Fruit fly (Drosophila melanogaster) whole organism, embryonic: ENCODE results near the gene Der-2.

Experiments used
- Antp ChIP-seq: fragments of 200-800 bp; sonication (Bioruptor generic); optimal IDR thresholded peaks from 3 replicates; lab custom pipeline; 2016; ENCODE audit warnings: missing biosample characterization, missing genetic modification characterization
- B-H2 ChIP-seq: fragments of 200-800 bp; sonication (Bioruptor generic); optimal IDR thresholded peaks from 2 replicates; lab custom pipeline; 2018; ENCODE audit warnings: missing biosample characterization, mild to moderate bottlenecking, missing genetic modification characterization
- BtbVII ChIP-seq: fragments of 200-800 bp; sonication (Bioruptor generic); optimal IDR thresholded peaks from 3 replicates; lab custom pipeline; 2017; ENCODE audit warnings: missing biosample characterization, mild to moderate bottlenecking, missing genetic modification characterization
- CG11504 ChIP-seq: fragments of 200-800 bp; sonication (Bioruptor generic); optimal IDR thresholded peaks from 3 replicates; lab custom pipeline; 2019; ENCODE audit warnings: missing biosample characterization, mild to moderate bottlenecking, missing genetic modification characterization, moderate library complexity
- CG12391 ChIP-seq: fragments of 200-800 bp; sonication (Bioruptor generic); optimal IDR thresholded peaks from 3 replicates; lab custom pipeline; 2018; ENCODE audit warnings: missing biosample characterization, mild to moderate bottlenecking, missing genetic modification characterization, moderate library complexity
- CG12769 ChIP-seq: fragments of 200-800 bp; sonication (Bioruptor generic); optimal IDR thresholded peaks from 2 replicates; lab custom pipeline; 2019; ENCODE audit warnings: missing biosample characterization, mild to moderate bottlenecking, missing genetic modification characterization, moderate library complexity
- CG12942 ChIP-seq: fragments of 200-800 bp; sonication (Bioruptor generic); optimal IDR thresholded peaks from 3 replicates; lab custom pipeline; 2016; ENCODE audit warnings: missing biosample characterization, missing genetic modification characterization
- CG13894 ChIP-seq: fragments of 200-800 bp; sonication (Bioruptor generic); optimal IDR thresholded peaks from 3 replicates; lab custom pipeline; 2018; ENCODE audit warnings: missing biosample characterization, mild to moderate bottlenecking, missing genetic modification characterization, moderate library complexity
- CG14441 ChIP-seq: fragments of 200-800 bp; sonication (Bioruptor generic); IDR thresholded peaks from 2 replicates; pipeline ENCODE4 v1.3.6; 2022; ENCODE audit warnings: missing biosample characterization, missing genetic modification characterization
- CG15479 ChIP-seq: fragments of 200-800 bp; sonication (Bioruptor generic); optimal IDR thresholded peaks from 3 replicates; lab custom pipeline; 2019; ENCODE audit warnings: missing biosample characterization, mild to moderate bottlenecking, missing genetic modification characterization, moderate library complexity
- CG17186 ChIP-seq: fragments of 200-800 bp; sonication (Bioruptor generic); optimal IDR thresholded peaks from 3 replicates; lab custom pipeline; 2017; ENCODE audit warnings: missing biosample characterization, missing genetic modification reagents, missing genetic modification characterization
- CG17568 ChIP-seq: fragments of 200-800 bp; sonication (Bioruptor generic); optimal IDR thresholded peaks from 2 replicates; lab custom pipeline; 2018; ENCODE audit warnings: missing biosample characterization, mild to moderate bottlenecking, missing genetic modification characterization, moderate library complexity
- CG17912 ChIP-seq: fragments of 200-800 bp; sonication (Bioruptor generic); optimal IDR thresholded peaks from 2 replicates; lab custom pipeline; 2018; ENCODE audit warnings: missing biosample characterization, mild to moderate bottlenecking, missing genetic modification characterization
- CG2116 ChIP-seq: fragments of 200-800 bp; sonication (Bioruptor generic); optimal IDR thresholded peaks from 3 replicates; lab custom pipeline; 2018; ENCODE audit warnings: missing biosample characterization, mild to moderate bottlenecking, missing genetic modification characterization
- CG2889 ChIP-seq: fragments of 200-800 bp; sonication (Bioruptor generic); IDR thresholded peaks from 3 replicates; pipeline ENCODE4 v1.3.6; 2022; ENCODE audit warnings: missing biosample characterization, missing genetic modification characterization
- CG30403 ChIP-seq: fragments of 200-800 bp; sonication (Bioruptor generic); optimal IDR thresholded peaks from 3 replicates; lab custom pipeline; 2016; ENCODE audit warnings: missing biosample characterization, missing genetic modification characterization
- CG32532 ChIP-seq: fragments of 200-800 bp; sonication (Bioruptor generic); IDR thresholded peaks from 2 replicates; pipeline ENCODE4 v1.3.6; 2022; ENCODE audit warnings: missing biosample characterization, missing genetic modification characterization
- CG33213 ChIP-seq: fragments of 200-800 bp; sonication (Bioruptor generic); optimal IDR thresholded peaks from 3 replicates; lab custom pipeline; 2016; ENCODE audit warnings: missing biosample characterization, missing genetic modification characterization
- CG42726 ChIP-seq: fragments of 200-800 bp; sonication (Bioruptor generic); IDR thresholded peaks from 2 replicates; pipeline ENCODE4 v1.3.6; 2022; ENCODE audit warnings: missing biosample characterization, missing genetic modification characterization; ENCODE audit not compliant: partially characterized antibody
- CG7556 ChIP-seq: fragments of 200-800 bp; sonication (Bioruptor generic); optimal IDR thresholded peaks from 2 replicates; lab custom pipeline; 2017; ENCODE audit warnings: missing biosample characterization, mild to moderate bottlenecking, missing genetic modification characterization
- CG7839 ChIP-seq: fragments of 200-800 bp; sonication (Bioruptor generic); optimal IDR thresholded peaks from 3 replicates; lab custom pipeline; 2018; ENCODE audit warnings: missing biosample characterization, mild to moderate bottlenecking, missing genetic modification characterization, moderate library complexity
- CG8944 ChIP-seq: fragments of 200-800 bp; sonication (Bioruptor generic); optimal IDR thresholded peaks from 3 replicates; lab custom pipeline; 2016; ENCODE audit warnings: missing biosample characterization, missing genetic modification characterization
- CG9437 ChIP-seq: fragments of 200-800 bp; sonication (Bioruptor generic); optimal IDR thresholded peaks from 2 replicates; lab custom pipeline; 2018; ENCODE audit warnings: missing biosample characterization, mild to moderate bottlenecking, missing genetic modification characterization
- CG9817 ChIP-seq: fragments of 200-800 bp; sonication (Bioruptor generic); optimal IDR thresholded peaks from 2 replicates; lab custom pipeline; 2018; ENCODE audit warnings: missing biosample characterization, mild to moderate bottlenecking, missing genetic modification characterization, moderate library complexity
- Dll ChIP-seq: fragments of 200-800 bp; sonication (Bioruptor generic); IDR thresholded peaks from 4 replicates; pipeline ENCODE4 v1.3.6; 2022; ENCODE audit warnings: missing biosample characterization, missing genetic modification characterization; ENCODE audit not compliant: partially characterized antibody
- Elba2 ChIP-seq: fragments of 200-800 bp; sonication (Bioruptor generic); optimal IDR thresholded peaks from 3 replicates; lab custom pipeline; 2016; ENCODE audit warnings: missing biosample characterization, missing genetic modification characterization
- Ets97D ChIP-seq: fragments of 200-800 bp; sonication (Bioruptor generic); optimal IDR thresholded peaks from 3 replicates; lab custom pipeline; 2016; ENCODE audit warnings: missing biosample characterization, missing genetic modification characterization
- Fer2 ChIP-seq: fragments of 200-800 bp; sonication (Bioruptor generic); optimal IDR thresholded peaks from 2 replicates; lab custom pipeline; 2018; ENCODE audit warnings: missing biosample characterization, mild to moderate bottlenecking, missing genetic modification characterization, moderate library complexity
- HLH54F ChIP-seq: fragments of 200-800 bp; sonication (Bioruptor generic); optimal IDR thresholded peaks from 3 replicates; lab custom pipeline; 2016; ENCODE audit warnings: missing biosample characterization, missing genetic modification characterization
- Hr3 ChIP-seq: fragments of 200-800 bp; sonication (Bioruptor generic); optimal IDR thresholded peaks from 3 replicates; lab custom pipeline; 2016; ENCODE audit warnings: missing biosample characterization, missing genetic modification characterization
- Hsf ChIP-seq: fragments of 200-800 bp; sonication (Bioruptor generic); optimal IDR thresholded peaks from 3 replicates; lab custom pipeline; 2016; ENCODE audit warnings: missing biosample characterization, missing genetic modification characterization
- MTF-1 ChIP-seq: fragments of 200-800 bp; sonication (Bioruptor generic); optimal IDR thresholded peaks from 2 replicates; lab custom pipeline; 2018; ENCODE audit warnings: missing biosample characterization, mild to moderate bottlenecking, missing genetic modification characterization, borderline replicate concordance
- Mes4 ChIP-seq: fragments of 200-800 bp; sonication (Bioruptor generic); optimal IDR thresholded peaks from 2 replicates; lab custom pipeline; 2016; ENCODE audit warnings: missing biosample characterization, missing genetic modification characterization
- Oli ChIP-seq: fragments of 200-800 bp; sonication (Bioruptor generic); optimal IDR thresholded peaks from 2 replicates; lab custom pipeline; 2018; ENCODE audit warnings: missing biosample characterization, mild to moderate bottlenecking, missing genetic modification characterization, moderate library complexity
- Sin3A ChIP-seq: fragments of >200 bp; optimal IDR thresholded peaks from 2 replicates; lab custom pipeline; 2018
- Sox102F ChIP-seq: fragments of 200-800 bp; sonication (Bioruptor generic); optimal IDR thresholded peaks from 2 replicates; lab custom pipeline; 2018; ENCODE audit warnings: missing biosample characterization, mild to moderate bottlenecking, missing genetic modification characterization, moderate library complexity
- TFAM ChIP-seq: fragments of 200-800 bp; sonication (Bioruptor generic); optimal IDR thresholded peaks from 2 replicates; lab custom pipeline; 2017; ENCODE audit warnings: missing biosample characterization, missing genetic modification characterization, inconsistent platforms
- Usf ChIP-seq: fragments of 200-800 bp; sonication (Bioruptor generic); optimal IDR thresholded peaks from 2 replicates; lab custom pipeline; 2017; ENCODE audit warnings: missing genotype, missing biosample characterization, missing genetic modification characterization
- Vsx1 ChIP-seq: fragments of 200-800 bp; sonication (Bioruptor generic); optimal IDR thresholded peaks from 2 replicates; lab custom pipeline; 2017; ENCODE audit warnings: missing biosample characterization, mild to moderate bottlenecking, missing genetic modification characterization, missing genetic modification reagents
- ab ChIP-seq: fragments of 200-800 bp; sonication (Bioruptor generic); optimal IDR thresholded peaks from 2 replicates; lab custom pipeline; 2016; ENCODE audit warnings: missing biosample characterization, missing genetic modification characterization
- ac ChIP-seq: fragments of 200-800 bp; sonication (Bioruptor generic); optimal IDR thresholded peaks from 3 replicates; lab custom pipeline; 2017; ENCODE audit warnings: missing biosample characterization, mild to moderate bottlenecking, missing genetic modification characterization
- cad ChIP-seq: fragments of >200 bp; optimal IDR thresholded peaks from 2 replicates; lab custom pipeline; 2017; ENCODE audit warnings: missing biosample characterization, missing genetic modification characterization
- cato ChIP-seq: fragments of 200-800 bp; sonication (Bioruptor generic); optimal IDR thresholded peaks from 2 replicates; lab custom pipeline; 2016; ENCODE audit warnings: missing biosample characterization, missing genetic modification characterization, borderline replicate concordance
- caup ChIP-seq: fragments of 200-800 bp; sonication (Bioruptor generic); optimal IDR thresholded peaks from 3 replicates; lab custom pipeline; 2017; ENCODE audit warnings: missing biosample characterization, mild to moderate bottlenecking, missing genetic modification characterization, moderate library complexity; ENCODE audit not compliant: severe bottlenecking
- dati ChIP-seq: fragments of 200-800 bp; sonication (Bioruptor generic); IDR thresholded peaks from 2 replicates; pipeline ENCODE4 v1.3.6; 2022; ENCODE audit warnings: missing biosample characterization, missing genetic modification characterization
- dysf ChIP-seq: fragments of 200-800 bp; sonication (Bioruptor generic); IDR thresholded peaks from 3 replicates; pipeline ENCODE4 v1.3.6; 2022; ENCODE audit warnings: missing biosample characterization, missing genetic modification characterization
- fd3F ChIP-seq: fragments of 200-800 bp; sonication (Bioruptor generic); optimal IDR thresholded peaks from 2 replicates; lab custom pipeline; 2018; ENCODE audit warnings: missing biosample characterization, mild to moderate bottlenecking, missing genetic modification characterization, moderate library complexity
- kay ChIP-seq: fragments of 200-800 bp; sonication (Bioruptor generic); optimal IDR thresholded peaks from 2 replicates; lab custom pipeline; 2016; ENCODE audit warnings: missing biosample characterization, missing genetic modification characterization
- nau ChIP-seq: fragments of 200-800 bp; sonication (Bioruptor generic); optimal IDR thresholded peaks from 3 replicates; lab custom pipeline; 2017; ENCODE audit warnings: missing biosample characterization, mild to moderate bottlenecking, missing genetic modification characterization, missing genetic modification reagents
- oc ChIP-seq: fragments of 200-800 bp; sonication (Bioruptor generic); optimal IDR thresholded peaks from 2 replicates; lab custom pipeline; 2018; ENCODE audit warnings: missing biosample characterization, mild to moderate bottlenecking, missing genetic modification characterization, moderate library complexity
- tup ChIP-seq: fragments of 200-800 bp; sonication (Bioruptor generic); optimal IDR thresholded peaks from 2 replicates; lab custom pipeline; 2016; ENCODE audit warnings: missing biosample characterization, mild to moderate bottlenecking, missing genetic modification characterization, moderate library complexity

The Der-2 gene

DNA sequence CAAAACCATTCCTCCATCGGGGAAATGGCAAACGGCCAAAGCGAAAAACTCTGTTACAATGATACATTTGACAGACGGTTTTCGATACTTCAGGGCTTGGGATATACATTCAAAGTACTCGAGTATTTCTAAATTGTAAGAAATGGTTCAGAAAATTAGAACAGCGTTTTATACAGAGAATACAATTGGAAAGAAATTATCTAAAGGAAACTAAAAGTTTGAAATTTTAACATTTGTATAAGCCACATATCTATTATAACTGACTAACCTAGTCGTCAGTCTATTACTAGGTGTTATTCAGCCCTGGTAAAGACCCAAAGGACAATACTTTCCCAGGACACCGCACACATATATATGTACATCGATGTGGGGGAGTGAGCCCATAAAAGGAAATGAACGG lies 7.6 kb downstream of the Der-2 start (continued):
- TF ChIP-seq CG42726 (GFP tag; lab: Robert Waterston, UW) (no peak), dati (no peak), CG12769 (tag; lab: Kevin White, UChicago) (no peak), CG9437 (GFP tag; lab: Kevin White, UChicago) (no peak), fd3F (GFP tag; lab: Kevin White, UChicago) (no peak), dysf (GFP tag; lab: Robert Waterston, UW) (peak; percentile 22; the same call in 1 of the 3 replicates), CG13894 (tag; lab: Kevin White, UChicago) (peak; percentile 64), BtbVII (GFP tag; lab: Kevin White, UChicago) (peak; percentile 26), CG9817 (tag; lab: Kevin White, UChicago) (peak; percentile 25), CG33213 (GFP tag; lab: Kevin White, UChicago) (no peak), CG11504 (tag; lab: Kevin White, UChicago) (no peak), Usf (no peak), CG14441 (GFP tag; lab: Robert Waterston, UW) (no peak), Ets97D (no peak), MTF-1 (no peak), HLH54F (no peak), TFAM (no peak), CG2889 (GFP tag; lab: Robert Waterston, UW) (no peak), CG7839 (peak; percentile 67), ab (no peak), Hsf (GFP tag; lab: Kevin White, UChicago) (no peak), ac (GFP tag; lab: Kevin White, UChicago) (no peak), B-H2 (GFP tag; lab: Kevin White, UChicago) (peak; percentile 35), tup (no peak), CG17912 (GFP tag; lab: Kevin White, UChicago) (no peak), cad (no peak), Sox102F (GFP tag; lab: Kevin White, UChicago) (peak; percentile 29), Vsx1 (no peak), CG30403 (GFP tag; lab: Kevin White, UChicago) (peak; percentile 35), Fer2 (tag; lab: Kevin White, UChicago) (peak; percentile 24), CG17186 (GFP tag; lab: Kevin White, UChicago) (no peak), Oli (tag; lab: Kevin White, UChicago) (no peak), cato (GFP tag; lab: Kevin White, UChicago) (no peak), CG32532 (GFP tag; lab: Robert Waterston, UW) (no peak), caup (no peak), CG17568 (GFP tag; lab: Kevin White, UChicago) (no peak), kay (GFP tag; lab: Kevin White, UChicago) (no peak), CG15479 (GFP tag; lab: Kevin White, UChicago) (no peak), Dll (GFP tag; lab: Robert Waterston, UW) (no peak), Elba2 (GFP tag; lab: Kevin White, UChicago) (no peak), CG8944 (GFP tag; lab: Kevin White, UChicago) (no peak), CG12391 (tag; lab: Kevin White, UChicago) (peak; percentile 40), Mes4 (GFP tag; lab: Kevin White, UChicago) (no peak), Sin3A (no peak), nau (GFP tag; lab: Kevin White, UChicago) (no peak), CG7556 (GFP tag; lab: Kevin White, UChicago) (peak; percentile 61), CG2116 (no peak), oc (tag; lab: Kevin White, UChicago) (no peak), Hr3 (GFP tag; lab: Kevin White, UChicago) (no peak), Antp (GFP tag; lab: Kevin White, UChicago) (no peak), CG12942 (no peak)
